Fruit fly (Drosophila melanogaster): ENCODE results near the gene MED27.
A peak's percentile ranks its signal among the peaks of the same experiment; 100 is the strongest.

DNA sequence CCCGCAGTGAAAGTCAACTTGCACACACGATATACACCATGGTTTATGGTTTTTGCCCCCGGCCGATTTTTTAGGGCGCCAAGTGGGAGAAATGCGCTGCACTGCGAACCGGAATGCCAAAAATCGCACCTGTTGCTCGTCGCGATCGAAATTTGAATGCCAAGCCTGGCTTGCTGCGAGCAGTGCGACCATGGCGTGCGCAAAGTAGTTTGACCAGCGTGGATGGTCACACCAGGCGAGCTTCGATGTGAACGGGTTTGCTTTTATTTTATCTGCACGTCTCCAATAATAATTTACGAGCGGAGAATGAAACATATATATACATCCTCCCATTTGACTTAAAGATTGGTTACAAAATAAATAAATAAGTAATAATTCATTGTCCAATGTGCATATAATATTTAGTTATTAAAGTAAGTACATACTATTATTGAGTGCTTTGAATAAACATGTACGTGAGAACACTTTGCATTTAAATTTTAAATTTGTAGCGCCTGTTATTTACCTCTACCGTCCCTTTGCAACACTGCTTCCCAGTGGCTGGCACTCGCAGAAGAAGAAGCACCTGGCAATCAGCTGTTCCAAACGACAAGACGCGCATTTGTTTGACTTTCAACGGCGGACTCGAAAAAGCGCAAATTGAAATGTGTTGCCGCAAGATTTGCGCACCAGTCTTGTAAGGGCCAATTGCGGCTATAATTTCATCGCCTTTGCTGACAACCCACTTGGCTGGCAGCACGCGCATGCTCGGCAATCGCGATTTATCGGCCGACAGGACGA, 30.5 kb downstream of the MED27 start, which contains the start of the genes Rab23 and plx:
- no peak for TF ChIP-seq Sox14 (GFP tag; optimal IDR thresholded peaks at IDR 0.05)
- TF ChIP-seq acj6 (GFP tag; optimal IDR thresholded peaks at IDR 0.05): peak; percentile 5
- no peak for TF ChIP-seq CG11902 (GFP tag; optimal IDR thresholded peaks at IDR 0.05)
- peak; percentile 22 for TF ChIP-seq Smox (GFP tag; optimal IDR thresholded peaks at IDR 0.05)
- no peak for TF ChIP-seq ss (GFP tag; optimal IDR thresholded peaks at IDR 0.05)
- no peak for TF ChIP-seq CG3919 (GFP tag; optimal IDR thresholded peaks at IDR 0.05)
- TF ChIP-seq CG9139 (GFP tag; optimal IDR thresholded peaks at IDR 0.05): no peak
- no peak for TF ChIP-seq Hr38 (GFP tag; optimal IDR thresholded peaks at IDR 0.05)
- TF ChIP-seq esn (GFP tag; optimal IDR thresholded peaks at IDR 0.05): no peak
- TF ChIP-seq Sox15 (GFP tag; optimal IDR thresholded peaks at IDR 0.05): no peak
- no peak for TF ChIP-seq cyc (GFP tag; optimal IDR thresholded peaks at IDR 0.05)
- no peak for TF ChIP-seq Lpt (GFP tag; optimal IDR thresholded peaks at IDR 0.05)
- TF ChIP-seq CG1621 (tag; optimal IDR thresholded peaks at IDR 0.05): no peak
- peak; percentile 73 for TF ChIP-seq fkh (GFP tag; optimal IDR thresholded peaks at IDR 0.05)
